Fruit fly (Drosophila melanogaster) whole organism, embryonic: ENCODE data around the gene Ppat-Dpck.

Experiments
- B-H2 ChIP-seq: fragments of 200-800 bp; sonication (Bioruptor generic); optimal IDR thresholded peaks from 2 replicates; lab custom pipeline; 2018; ENCODE audit warnings: missing biosample characterization, mild to moderate bottlenecking, missing genetic modification characterization
- CG11456 ChIP-seq: fragments of 200-800 bp; sonication (Bioruptor generic); IDR thresholded peaks from 3 replicates; pipeline ENCODE4 v1.3.6; 2022; ENCODE audit warnings: missing biosample characterization, missing genetic modification characterization
- CG12155 ChIP-seq: fragments of 200-800 bp; sonication (Bioruptor generic); optimal IDR thresholded peaks from 3 replicates; lab custom pipeline; 2016; ENCODE audit warnings: missing biosample characterization, missing genetic modification characterization
- CG13624 ChIP-seq: fragments of 200-800 bp; sonication (Bioruptor generic); optimal IDR thresholded peaks from 2 replicates; lab custom pipeline; 2016; ENCODE audit warnings: missing biosample characterization, missing genetic modification characterization
- CG1647 ChIP-seq: fragments of 200-800 bp; sonication (Bioruptor generic); optimal IDR thresholded peaks from 3 replicates; lab custom pipeline; 2016; ENCODE audit warnings: missing biosample characterization, missing genetic modification characterization
- CG1792 ChIP-seq: fragments of 200-800 bp; sonication (Bioruptor generic); optimal IDR thresholded peaks from 2 replicates; lab custom pipeline; 2016; ENCODE audit warnings: missing biosample characterization, missing genetic modification characterization
- CG2712 ChIP-seq: fragments of 200-800 bp; optimal IDR thresholded peaks from 3 replicates; lab custom pipeline; 2019; ENCODE audit warnings: missing biosample characterization, mild to moderate bottlenecking, missing genetic modification characterization, moderate library complexity
- CG31388 ChIP-seq: fragments of 200-800 bp; sonication (Bioruptor generic); optimal IDR thresholded peaks from 2 replicates; lab custom pipeline; 2016; ENCODE audit warnings: missing biosample characterization, missing genetic modification characterization
- CG32767 ChIP-seq: fragments of 200-800 bp; sonication (Bioruptor generic); IDR thresholded peaks from 2 replicates; pipeline ENCODE4 v1.3.6; 2022; ENCODE audit warnings: missing biosample characterization, missing genetic modification characterization
- CG3407 ChIP-seq: fragments of 200-800 bp; sonication (Bioruptor generic); optimal IDR thresholded peaks from 2 replicates; lab custom pipeline; 2018; ENCODE audit warnings: missing biosample characterization, mild to moderate bottlenecking, missing genetic modification characterization
- CG34422 ChIP-seq: fragments of 200-800 bp; sonication (Bioruptor generic); IDR thresholded peaks from 3 replicates; pipeline ENCODE4 v1.3.6; 2022; ENCODE audit warnings: missing biosample characterization, missing genetic modification characterization
- CG4328 ChIP-seq: fragments of 200-800 bp; sonication (Bioruptor generic); optimal IDR thresholded peaks from 3 replicates; lab custom pipeline; 2017; ENCODE audit warnings: missing biosample characterization, missing genetic modification reagents, missing genetic modification characterization
- CG4854 ChIP-seq: fragments of 200-800 bp; sonication (Bioruptor generic); optimal IDR thresholded peaks from 2 replicates; lab custom pipeline; 2016; ENCODE audit warnings: missing biosample characterization, missing genetic modification characterization, inconsistent platforms
- CG5180 ChIP-seq: fragments of 200-800 bp; sonication (Bioruptor generic); optimal IDR thresholded peaks from 3 replicates; lab custom pipeline; 2017; ENCODE audit warnings: missing biosample characterization, missing genetic modification characterization, mild to moderate bottlenecking, moderate library complexity, missing genetic modification reagents
- CG6689 ChIP-seq: fragments of 200-800 bp; sonication (Bioruptor generic); IDR thresholded peaks from 2 replicates; pipeline ENCODE4 v1.3.6; 2022; ENCODE audit warnings: missing biosample characterization, missing genetic modification characterization
- CG6765 ChIP-seq: fragments of 200-800 bp; sonication (Bioruptor generic); optimal IDR thresholded peaks from 3 replicates; lab custom pipeline; 2017; ENCODE audit warnings: missing biosample characterization, mild to moderate bottlenecking, missing genetic modification characterization
- CG7372 ChIP-seq: fragments of 200-800 bp; sonication (Bioruptor generic); IDR thresholded peaks from 2 replicates; pipeline ENCODE4 v1.3.6; 2022; ENCODE audit warnings: missing biosample characterization, missing genetic modification characterization
- CG8281 ChIP-seq: fragments of 200-800 bp; sonication (Bioruptor generic); optimal IDR thresholded peaks from 2 replicates; lab custom pipeline; 2018; ENCODE audit warnings: missing biosample characterization, mild to moderate bottlenecking, missing genetic modification characterization, moderate library complexity
- CG9797 ChIP-seq: fragments of 200-800 bp; sonication (Bioruptor generic); optimal IDR thresholded peaks from 3 replicates; lab custom pipeline; 2018; ENCODE audit warnings: missing biosample characterization, mild to moderate bottlenecking, missing genetic modification characterization
- Eip74EF ChIP-seq, 2 experiments: fragments of 200-800 bp in 1 of 2; fragments of >200 bp in 1 of 2; sonication (Bioruptor generic) in 1 of 2; optimal IDR thresholded peaks; 2 replicates each; lab custom pipeline; 2017 to 2019; ENCODE audit warnings: missing biosample characterization in 2 of 2, missing genetic modification characterization in 2 of 2, mild to moderate bottlenecking in 1 of 2, moderate library complexity in 1 of 2
- HLH4C ChIP-seq: fragments of 200-800 bp; sonication (Bioruptor generic); IDR thresholded peaks from 3 replicates; pipeline ENCODE4 v1.3.6; 2022; ENCODE audit warnings: missing biosample characterization, missing genetic modification characterization; ENCODE audit not compliant: partially characterized antibody
- HLH54F ChIP-seq: fragments of 200-800 bp; sonication (Bioruptor generic); optimal IDR thresholded peaks from 3 replicates; lab custom pipeline; 2016; ENCODE audit warnings: missing biosample characterization, missing genetic modification characterization
- Hr78 ChIP-seq, 2 experiments: fragments of 200-800 bp in 1 of 2; fragments of >200 bp in 1 of 2; sonication (Bioruptor generic) in 1 of 2; optimal IDR thresholded peaks; 2 replicates each; lab custom pipeline; 2017 to 2019; ENCODE audit warnings: missing biosample characterization in 2 of 2, missing genetic modification characterization in 2 of 2, mild to moderate bottlenecking in 1 of 2, moderate library complexity in 1 of 2
- Lpt ChIP-seq: fragments of >200 bp; optimal IDR thresholded peaks from 2 replicates; lab custom pipeline; 2018; ENCODE audit warnings: missing biosample characterization, missing genetic modification characterization
- Mad ChIP-seq: fragments of 200-800 bp; sonication (Bioruptor generic); optimal IDR thresholded peaks from 2 replicates; lab custom pipeline; 2016; ENCODE audit warnings: missing biosample characterization, missing genetic modification characterization
- Optix ChIP-seq: fragments of 200-800 bp; sonication (Bioruptor generic); IDR thresholded peaks from 3 replicates; pipeline ENCODE4 v1.3.6; 2022; ENCODE audit warnings: missing biosample characterization, missing genetic modification characterization
- Ptx1 ChIP-seq: fragments of 200-800 bp; sonication (Bioruptor generic); IDR thresholded peaks from 2 replicates; pipeline ENCODE4 v1.3.6; 2022; ENCODE audit warnings: missing biosample characterization, missing genetic modification characterization
- Six4 ChIP-seq: fragments of 200-800 bp; sonication (Bioruptor generic); optimal IDR thresholded peaks from 2 replicates; lab custom pipeline; 2016; ENCODE audit warnings: missing biosample characterization, missing genetic modification characterization
- Taf1 ChIP-seq: fragments of 200-800 bp; sonication (Bioruptor generic); IDR thresholded peaks from 2 replicates; pipeline ENCODE4 v1.3.6; 2022; ENCODE audit warnings: missing biosample characterization, missing genetic modification characterization
- amos ChIP-seq: fragments of 200-800 bp; sonication (Bioruptor generic); IDR thresholded peaks from 2 replicates; pipeline ENCODE4 v1.3.6; 2022; ENCODE audit warnings: missing biosample characterization, missing genetic modification characterization; ENCODE audit not compliant: partially characterized antibody
- cato ChIP-seq: fragments of 200-800 bp; sonication (Bioruptor generic); optimal IDR thresholded peaks from 2 replicates; lab custom pipeline; 2016; ENCODE audit warnings: missing biosample characterization, missing genetic modification characterization, borderline replicate concordance
- chif ChIP-seq, 2 experiments: fragments of 200-800 bp; sonication (Bioruptor generic); optimal IDR thresholded peaks; 3 replicates each; lab custom pipeline; 2016; ENCODE audit warnings: missing biosample characterization in 2 of 2, missing genetic modification characterization in 2 of 2
- crc ChIP-seq: fragments of 200-800 bp; sonication (Bioruptor generic); optimal IDR thresholded peaks from 2 replicates; lab custom pipeline; 2016; ENCODE audit warnings: missing biosample characterization, missing genetic modification characterization
- crol ChIP-seq: fragments of 200-800 bp; sonication (Bioruptor generic); IDR thresholded peaks from 2 replicates; pipeline ENCODE4 v1.3.6; 2022; ENCODE audit warnings: missing biosample characterization, missing genetic modification characterization
- crp ChIP-seq, 2 experiments: fragments of 200-800 bp; sonication (Bioruptor generic); optimal IDR thresholded peaks; 2 replicates in 1 of 2; 3 replicates in 1 of 2; lab custom pipeline; 2017; ENCODE audit warnings: missing biosample characterization in 2 of 2, missing genetic modification characterization in 2 of 2, mild to moderate bottlenecking in 1 of 2, moderate library complexity in 1 of 2
- da ChIP-seq: fragments of 200-800 bp; sonication (Bioruptor generic); optimal IDR thresholded peaks from 2 replicates; lab custom pipeline; 2016; ENCODE audit warnings: missing biosample characterization, missing genetic modification characterization
- emc ChIP-seq: fragments of 200-800 bp; sonication (Bioruptor generic); optimal IDR thresholded peaks from 2 replicates; lab custom pipeline; 2016; ENCODE audit warnings: missing biosample characterization, missing genetic modification characterization
- fd3F ChIP-seq: fragments of 200-800 bp; sonication (Bioruptor generic); optimal IDR thresholded peaks from 2 replicates; lab custom pipeline; 2018; ENCODE audit warnings: missing biosample characterization, mild to moderate bottlenecking, missing genetic modification characterization, moderate library complexity
- gce ChIP-seq: fragments of 200-800 bp; sonication (Bioruptor generic); IDR thresholded peaks from 3 replicates; pipeline ENCODE4 v1.3.6; 2022; ENCODE audit warnings: missing biosample characterization, missing genetic modification characterization
- gcm2 ChIP-seq: fragments of 200-800 bp; sonication (Bioruptor generic); optimal IDR thresholded peaks from 2 replicates; lab custom pipeline; 2016; ENCODE audit warnings: missing biosample characterization, missing genetic modification characterization
- hbn ChIP-seq: fragments of 200-800 bp; sonication (Bioruptor generic); IDR thresholded peaks from 2 replicates; pipeline ENCODE4 v1.3.6; 2022; ENCODE audit warnings: missing biosample characterization, missing genetic modification characterization; ENCODE audit not compliant: partially characterized antibody
- insv ChIP-seq, 2 experiments: fragments of 200-800 bp; sonication (Bioruptor generic); optimal IDR thresholded peaks; 3 replicates each; lab custom pipeline; 2016 to 2018; ENCODE audit warnings: missing biosample characterization in 2 of 2, missing genetic modification characterization in 2 of 2
- nerfin-2 ChIP-seq: fragments of 200-800 bp; sonication (Bioruptor generic); IDR thresholded peaks from 2 replicates; pipeline ENCODE4 v1.3.6; 2022; ENCODE audit warnings: missing biosample characterization, missing genetic modification characterization; ENCODE audit not compliant: partially characterized antibody
- onecut ChIP-seq: fragments of 200-800 bp; sonication (Bioruptor generic); IDR thresholded peaks from 2 replicates; pipeline ENCODE4 v1.3.6; 2022; ENCODE audit warnings: missing biosample characterization, missing genetic modification characterization
- sd ChIP-seq: fragments of 200-800 bp; sonication (Bioruptor generic); optimal IDR thresholded peaks from 3 replicates; lab custom pipeline; 2018; ENCODE audit warnings: missing biosample characterization, mild to moderate bottlenecking, missing genetic modification characterization, moderate library complexity
- sens-2 ChIP-seq: fragments of 200-800 bp; sonication (Bioruptor generic); IDR thresholded peaks from 2 replicates; pipeline ENCODE4 v1.3.6; 2022; ENCODE audit warnings: missing biosample characterization, missing genetic modification characterization
- vnd ChIP-seq: fragments of 200-800 bp; sonication (Bioruptor generic); IDR thresholded peaks from 3 replicates; pipeline ENCODE4 v1.3.6; 2022; ENCODE audit warnings: missing biosample characterization, missing genetic modification characterization; ENCODE audit not compliant: partially characterized antibody
- zf30C ChIP-seq: fragments of 200-800 bp; sonication (Bioruptor generic); optimal IDR thresholded peaks from 3 replicates; lab custom pipeline; 2018; ENCODE audit warnings: missing biosample characterization, mild to moderate bottlenecking, missing genetic modification characterization

Ppat-Dpck gene

dm6 chr3L:5770817-5771425 is 2.3 kb upstream of the Ppat-Dpck start (continued):
- peak in 1 of 2 experiments; percentile 76 for TF ChIP-seq crp (GFP tag; optimal IDR thresholded peaks at IDR 0.05; lab: Kevin White, UChicago)
- peak; percentile 90 for TF ChIP-seq CG34422 (GFP tag; lab: Robert Waterston, UW)
- peak; percentile 58 for TF ChIP-seq zf30C (GFP tag; lab: Kevin White, UChicago)
- no peak; the same call in 1 of the 2 replicates for TF ChIP-seq onecut
- peak in 1 of 2 experiments; percentile 48 for TF ChIP-seq Hr78 (GFP tag; optimal IDR thresholded peaks at IDR 0.05; lab: Kevin White, UChicago)
- TF ChIP-seq crc (GFP tag; lab: Kevin White, UChicago): peak; percentile 75
- TF ChIP-seq CG2712 (tag; lab: Kevin White, UChicago): peak; percentile 87
- peak; percentile 84 for TF ChIP-seq CG6765 (GFP tag; lab: Kevin White, UChicago)
- peak; percentile 85 for TF ChIP-seq CG12155 (GFP tag; lab: Kevin White, UChicago)
- TF ChIP-seq CG8281: no peak
- TF ChIP-seq CG1792: peak; percentile 77
- peak; percentile 41; the same call in 1 of the 2 replicates for TF ChIP-seq Taf1 (GFP tag; lab: Robert Waterston, UW)
- TF ChIP-seq CG32767: peak; percentile 64
- peak; percentile 91 for TF ChIP-seq CG4328 (GFP tag; lab: Kevin White, UChicago)
- TF ChIP-seq Optix (GFP tag; lab: Robert Waterston, UW): no peak
- no peak for TF ChIP-seq hbn
- peak; percentile 38 for TF ChIP-seq emc (GFP tag; lab: Kevin White, UChicago)
- peak; percentile 80 for TF ChIP-seq fd3F (GFP tag; lab: Kevin White, UChicago)
- TF ChIP-seq CG6689 (GFP tag; lab: Robert Waterston, UW): peak; percentile 62
- TF ChIP-seq da (GFP tag; lab: Kevin White, UChicago): peak; percentile 78
- TF ChIP-seq sd (tag; lab: Kevin White, UChicago): peak; percentile 63
- TF ChIP-seq CG13624 (GFP tag; lab: Kevin White, UChicago): peak; percentile 80
- TF ChIP-seq Ptx1 (GFP tag; lab: Robert Waterston, UW): peak; percentile 69
- TF ChIP-seq sens-2 (GFP tag; lab: Robert Waterston, UW): 0 out of 2 replicates have a peak, but pooled peaks have one; percentile 29
- TF ChIP-seq B-H2 (GFP tag; lab: Kevin White, UChicago): peak; percentile 87
- TF ChIP-seq Mad (GFP tag; lab: Kevin White, UChicago): peak; percentile 77
- peak in 1 of 2 experiments; percentile 75 for TF ChIP-seq insv (GFP tag; optimal IDR thresholded peaks at IDR 0.05; lab: Kevin White, UChicago)
- peak; percentile 39; the same call in 1 of the 3 replicates for TF ChIP-seq CG11456 (GFP tag; lab: Robert Waterston, UW)
- peak; percentile 72 to 81 for TF ChIP-seq chif (GFP tag; optimal IDR thresholded peaks at IDR 0.05; lab: Kevin White, UChicago)
- peak; percentile 90 for TF ChIP-seq CG4854 (GFP tag; lab: Kevin White, UChicago)
- peak; percentile 68 for TF ChIP-seq CG1647 (GFP tag; lab: Kevin White, UChicago)
- peak in 1 of 2 experiments; percentile 82 for TF ChIP-seq Eip74EF (GFP tag; optimal IDR thresholded peaks at IDR 0.05; lab: Kevin White, UChicago)
- TF ChIP-seq crol (GFP tag; lab: Robert Waterston, UW): peak; percentile 88
- 0 out of 3 replicates have a peak, but pooled peaks have one; percentile 16 for TF ChIP-seq gce (GFP tag; lab: Robert Waterston, UW)
- peak; percentile 75 for TF ChIP-seq cato (GFP tag; lab: Kevin White, UChicago)
- TF ChIP-seq nerfin-2 (GFP tag; lab: Robert Waterston, UW): peak; percentile 46; the same call in 1 of the 2 replicates
- no peak for TF ChIP-seq CG5180 (GFP tag; lab: Kevin White, UChicago)
- TF ChIP-seq Lpt (GFP tag; lab: Kevin White, UChicago): no peak
- no peak for TF ChIP-seq vnd (GFP tag; lab: Robert Waterston, UW)
- TF ChIP-seq CG9797: peak; percentile 25
- TF ChIP-seq CG7372: peak; percentile 69
- peak; percentile 78 for TF ChIP-seq CG3407 (GFP tag; lab: Kevin White, UChicago)
- peak; percentile 44; the same call in 1 of the 2 replicates for TF ChIP-seq amos (GFP tag; lab: Robert Waterston, UW)
- TF ChIP-seq gcm2 (GFP tag; lab: Kevin White, UChicago): peak; percentile 65
- peak; percentile 50; the same call in 2 of the 3 replicates for TF ChIP-seq HLH4C (GFP tag; lab: Robert Waterston, UW)
- peak; percentile 64 for TF ChIP-seq CG31388
- TF ChIP-seq Six4 (GFP tag; lab: Kevin White, UChicago): peak; percentile 72
- TF ChIP-seq HLH54F (GFP tag; lab: Kevin White, UChicago): peak; percentile 86
